Fruit fly (Drosophila melanogaster) whole organism, embryonic: ENCODE results near the gene CG8176.
A peak's percentile ranks its signal among the peaks of the same experiment; 100 is the strongest.

Experiments used
- CG10654 ChIP-seq: fragments of 200-800 bp; sonication (Bioruptor generic); optimal IDR thresholded peaks from 2 replicates; lab custom pipeline; 2016; ENCODE audit warnings: missing biosample characterization, missing genetic modification characterization
- CG13624 ChIP-seq: fragments of 200-800 bp; sonication (Bioruptor generic); optimal IDR thresholded peaks from 2 replicates; lab custom pipeline; 2016; ENCODE audit warnings: missing biosample characterization, missing genetic modification characterization
- CG14667 ChIP-seq: fragments of 200-800 bp; sonication (Bioruptor generic); IDR thresholded peaks from 2 replicates; pipeline ENCODE4 v1.3.6; 2022; ENCODE audit warnings: missing biosample characterization, missing genetic modification characterization
- CG15011 ChIP-seq: fragments of 200-800 bp; sonication (Bioruptor generic); optimal IDR thresholded peaks from 3 replicates; lab custom pipeline; 2018; ENCODE audit warnings: missing biosample characterization, mild to moderate bottlenecking, missing genetic modification characterization
- CG15269 ChIP-seq: fragments of 200-800 bp; sonication (Bioruptor generic); optimal IDR thresholded peaks from 2 replicates; lab custom pipeline; 2018; ENCODE audit warnings: missing biosample characterization, mild to moderate bottlenecking, missing genetic modification characterization, moderate library complexity
- CG1602 ChIP-seq: fragments of 200-800 bp; sonication (Bioruptor generic); optimal IDR thresholded peaks from 3 replicates; lab custom pipeline; 2016; ENCODE audit warnings: missing biosample characterization, missing genetic modification characterization
- CG17328 ChIP-seq: fragments of 200-800 bp; sonication (Bioruptor generic); IDR thresholded peaks from 2 replicates; pipeline ENCODE4 v1.3.6; 2022; ENCODE audit warnings: missing biosample characterization, missing genetic modification characterization
- CG17568 ChIP-seq: fragments of 200-800 bp; sonication (Bioruptor generic); optimal IDR thresholded peaks from 2 replicates; lab custom pipeline; 2018; ENCODE audit warnings: missing biosample characterization, mild to moderate bottlenecking, missing genetic modification characterization, moderate library complexity
- CG3163 ChIP-seq: fragments of 200-800 bp; sonication (Bioruptor generic); optimal IDR thresholded peaks from 3 replicates; lab custom pipeline; 2016; ENCODE audit warnings: missing biosample characterization, missing genetic modification characterization
- CG32532 ChIP-seq: fragments of 200-800 bp; sonication (Bioruptor generic); IDR thresholded peaks from 2 replicates; pipeline ENCODE4 v1.3.6; 2022; ENCODE audit warnings: missing biosample characterization, missing genetic modification characterization
- CG3838 ChIP-seq: fragments of 200-800 bp; sonication (Bioruptor generic); optimal IDR thresholded peaks from 3 replicates; lab custom pipeline; 2016; ENCODE audit warnings: missing biosample characterization, missing genetic modification characterization
- CG3995 ChIP-seq: fragments of 200-800 bp; sonication (Bioruptor generic); optimal IDR thresholded peaks from 3 replicates; lab custom pipeline; 2016; ENCODE audit warnings: missing biosample characterization, missing genetic modification characterization
- CG6272 ChIP-seq: fragments of 200-800 bp; sonication (Bioruptor generic); IDR thresholded peaks from 2 replicates; pipeline ENCODE4 v1.3.6; 2022; ENCODE audit warnings: missing biosample characterization, missing genetic modification characterization
- CG6689 ChIP-seq: fragments of 200-800 bp; sonication (Bioruptor generic); IDR thresholded peaks from 2 replicates; pipeline ENCODE4 v1.3.6; 2022; ENCODE audit warnings: missing biosample characterization, missing genetic modification characterization
- CG6791 ChIP-seq: fragments of 200-800 bp; sonication (Bioruptor generic); IDR thresholded peaks from 3 replicates; pipeline ENCODE4 v1.3.6; 2022; ENCODE audit warnings: missing biosample characterization, missing genetic modification characterization; ENCODE audit not compliant: partially characterized antibody
- CG7745 ChIP-seq: fragments of 200-800 bp; sonication (Bioruptor generic); optimal IDR thresholded peaks from 2 replicates; lab custom pipeline; 2018; ENCODE audit warnings: missing biosample characterization, mild to moderate bottlenecking, missing genetic modification characterization, moderate library complexity
- CG7786 ChIP-seq: fragments of 200-800 bp; sonication (Bioruptor generic); optimal IDR thresholded peaks from 2 replicates; lab custom pipeline; 2016; ENCODE audit warnings: missing biosample characterization, missing genetic modification characterization
- CG7839 ChIP-seq: fragments of 200-800 bp; sonication (Bioruptor generic); optimal IDR thresholded peaks from 3 replicates; lab custom pipeline; 2018; ENCODE audit warnings: missing biosample characterization, mild to moderate bottlenecking, missing genetic modification characterization, moderate library complexity
- CG8359 ChIP-seq: fragments of 200-800 bp; sonication (Bioruptor generic); optimal IDR thresholded peaks from 2 replicates; lab custom pipeline; 2017; ENCODE audit warnings: missing biosample characterization, mild to moderate bottlenecking, missing genetic modification characterization, borderline replicate concordance
- CG9437 ChIP-seq: fragments of 200-800 bp; sonication (Bioruptor generic); optimal IDR thresholded peaks from 2 replicates; lab custom pipeline; 2018; ENCODE audit warnings: missing biosample characterization, mild to moderate bottlenecking, missing genetic modification characterization
- Chrac-16 ChIP-seq: fragments of 200-800 bp; sonication (Bioruptor generic); optimal IDR thresholded peaks from 3 replicates; lab custom pipeline; 2016; ENCODE audit warnings: missing biosample characterization, missing genetic modification characterization
- Dfd ChIP-seq, 2 experiments: fragments of >200 bp; optimal IDR thresholded peaks; 2 replicates each; lab custom pipeline; 2017; ENCODE audit warnings: missing biosample characterization in 2 of 2, missing genetic modification characterization in 2 of 2
- Dp ChIP-seq: fragments of 200-800 bp; sonication (Bioruptor generic); optimal IDR thresholded peaks from 2 replicates; lab custom pipeline; 2018; ENCODE audit warnings: missing biosample characterization, mild to moderate bottlenecking, missing genetic modification characterization, moderate library complexity
- Elba2 ChIP-seq: fragments of 200-800 bp; sonication (Bioruptor generic); optimal IDR thresholded peaks from 3 replicates; lab custom pipeline; 2016; ENCODE audit warnings: missing biosample characterization, missing genetic modification characterization
- Ets97D ChIP-seq: fragments of 200-800 bp; sonication (Bioruptor generic); optimal IDR thresholded peaks from 3 replicates; lab custom pipeline; 2016; ENCODE audit warnings: missing biosample characterization, missing genetic modification characterization
- Gsc ChIP-seq: fragments of 200-800 bp; sonication (Bioruptor generic); IDR thresholded peaks from 2 replicates; pipeline ENCODE4 v1.3.6; 2022; ENCODE audit warnings: missing biosample characterization, missing genetic modification characterization
- Gug ChIP-seq: fragments of 200-800 bp; sonication (Bioruptor generic); IDR thresholded peaks from 4 replicates; pipeline ENCODE4 v1.3.6; 2022; ENCODE audit warnings: missing biosample characterization, missing genetic modification characterization
- HmgD ChIP-seq: fragments of 200-800 bp; sonication (Bioruptor generic); optimal IDR thresholded peaks from 3 replicates; lab custom pipeline; 2016; ENCODE audit warnings: missing biosample characterization, missing genetic modification characterization
- Stat92E ChIP-seq, 3 experiments: fragments of >200 bp in 2 of 3; fragments of 200-800 bp in 1 of 3; sonication (Bioruptor generic) in 1 of 3; optimal IDR thresholded peaks; 2 replicates each; lab custom pipeline; 2017 to 2019; ENCODE audit warnings: missing biosample characterization in 3 of 3, missing genetic modification characterization in 3 of 3, mild to moderate bottlenecking in 1 of 3, moderate library complexity in 1 of 3
- TFAM ChIP-seq: fragments of 200-800 bp; sonication (Bioruptor generic); optimal IDR thresholded peaks from 2 replicates; lab custom pipeline; 2017; ENCODE audit warnings: missing biosample characterization, missing genetic modification characterization, inconsistent platforms
- cad ChIP-seq: fragments of >200 bp; optimal IDR thresholded peaks from 2 replicates; lab custom pipeline; 2017; ENCODE audit warnings: missing biosample characterization, missing genetic modification characterization
- cato ChIP-seq: fragments of 200-800 bp; sonication (Bioruptor generic); optimal IDR thresholded peaks from 2 replicates; lab custom pipeline; 2016; ENCODE audit warnings: missing biosample characterization, missing genetic modification characterization, borderline replicate concordance
- dan ChIP-seq: fragments of 200-800 bp; sonication (Bioruptor generic); IDR thresholded peaks from 2 replicates; pipeline ENCODE4 v1.3.6; 2022; ENCODE audit warnings: missing biosample characterization, missing genetic modification characterization
- dysf ChIP-seq: fragments of 200-800 bp; sonication (Bioruptor generic); IDR thresholded peaks from 3 replicates; pipeline ENCODE4 v1.3.6; 2022; ENCODE audit warnings: missing biosample characterization, missing genetic modification characterization
- gfzf ChIP-seq: fragments of 200-800 bp; sonication (Bioruptor generic); optimal IDR thresholded peaks from 2 replicates; lab custom pipeline; 2016; ENCODE audit warnings: missing biosample characterization, mild to moderate bottlenecking, missing genetic modification characterization, moderate library complexity
- grn ChIP-seq: fragments of 200-800 bp; sonication (Bioruptor generic); optimal IDR thresholded peaks from 3 replicates; lab custom pipeline; 2017; ENCODE audit warnings: missing biosample characterization, missing genetic modification characterization
- gsb-n ChIP-seq: fragments of 200-800 bp; sonication (Bioruptor generic); optimal IDR thresholded peaks from 3 replicates; lab custom pipeline; 2018; ENCODE audit warnings: missing biosample characterization, mild to moderate bottlenecking, missing genetic modification characterization
- gt ChIP-seq: fragments of 200-800 bp; sonication (Bioruptor generic); IDR thresholded peaks from 2 replicates; pipeline ENCODE4 v1.3.6; 2022; ENCODE audit warnings: missing biosample characterization, missing genetic modification characterization
- jumu ChIP-seq: fragments of 200-800 bp; sonication (Bioruptor generic); optimal IDR thresholded peaks from 3 replicates; lab custom pipeline; 2016; ENCODE audit warnings: missing biosample characterization, missing genetic modification characterization
- lilli ChIP-seq: fragments of 200-800 bp; sonication (Bioruptor generic); optimal IDR thresholded peaks from 3 replicates; lab custom pipeline; 2016; ENCODE audit warnings: missing biosample characterization, missing genetic modification characterization
- lmd ChIP-seq: fragments of 200-800 bp; sonication (Bioruptor generic); IDR thresholded peaks from 2 replicates; pipeline ENCODE4 v1.3.6; 2022; ENCODE audit warnings: missing biosample characterization, missing genetic modification characterization
- oc ChIP-seq: fragments of 200-800 bp; sonication (Bioruptor generic); optimal IDR thresholded peaks from 2 replicates; lab custom pipeline; 2018; ENCODE audit warnings: missing biosample characterization, mild to moderate bottlenecking, missing genetic modification characterization, moderate library complexity
- pfk ChIP-seq: fragments of 200-800 bp; sonication (Bioruptor generic); optimal IDR thresholded peaks from 2 replicates; lab custom pipeline; 2018; ENCODE audit warnings: missing biosample characterization, mild to moderate bottlenecking, missing genetic modification characterization, moderate library complexity
- pho ChIP-seq: fragments of 200-800 bp; sonication (Bioruptor generic); optimal IDR thresholded peaks from 2 replicates; lab custom pipeline; 2016; ENCODE audit warnings: missing biosample characterization, missing genetic modification characterization
- ro ChIP-seq: fragments of 200-800 bp; sonication (Bioruptor generic); IDR thresholded peaks from 2 replicates; pipeline ENCODE4 v1.3.6; 2022; ENCODE audit warnings: missing biosample characterization, missing genetic modification characterization
- schlank ChIP-seq: fragments of 200-800 bp; sonication (Bioruptor generic); optimal IDR thresholded peaks from 2 replicates; lab custom pipeline; 2018; ENCODE audit warnings: missing biosample characterization, mild to moderate bottlenecking, missing genetic modification characterization
- sim ChIP-seq: fragments of 200-800 bp; sonication (Bioruptor generic); IDR thresholded peaks from 2 replicates; pipeline ENCODE4 v1.3.6; 2022; ENCODE audit warnings: missing biosample characterization, missing genetic modification characterization
- tgo ChIP-seq: fragments of 200-800 bp; sonication (Bioruptor generic); IDR thresholded peaks from 3 replicates; pipeline ENCODE4 v1.3.6; 2022; ENCODE audit warnings: missing biosample characterization, missing genetic modification characterization
- tin ChIP-seq: fragments of 200-800 bp; sonication (Bioruptor generic); optimal IDR thresholded peaks from 3 replicates; lab custom pipeline; 2016; ENCODE audit warnings: missing biosample characterization, missing genetic modification characterization
- vfl ChIP-seq: fragments of 200-800 bp; sonication (Bioruptor generic); optimal IDR thresholded peaks from 2 replicates; lab custom pipeline; 2016; ENCODE audit warnings: missing biosample characterization, missing genetic modification characterization

Gene CG8176

DNA sequence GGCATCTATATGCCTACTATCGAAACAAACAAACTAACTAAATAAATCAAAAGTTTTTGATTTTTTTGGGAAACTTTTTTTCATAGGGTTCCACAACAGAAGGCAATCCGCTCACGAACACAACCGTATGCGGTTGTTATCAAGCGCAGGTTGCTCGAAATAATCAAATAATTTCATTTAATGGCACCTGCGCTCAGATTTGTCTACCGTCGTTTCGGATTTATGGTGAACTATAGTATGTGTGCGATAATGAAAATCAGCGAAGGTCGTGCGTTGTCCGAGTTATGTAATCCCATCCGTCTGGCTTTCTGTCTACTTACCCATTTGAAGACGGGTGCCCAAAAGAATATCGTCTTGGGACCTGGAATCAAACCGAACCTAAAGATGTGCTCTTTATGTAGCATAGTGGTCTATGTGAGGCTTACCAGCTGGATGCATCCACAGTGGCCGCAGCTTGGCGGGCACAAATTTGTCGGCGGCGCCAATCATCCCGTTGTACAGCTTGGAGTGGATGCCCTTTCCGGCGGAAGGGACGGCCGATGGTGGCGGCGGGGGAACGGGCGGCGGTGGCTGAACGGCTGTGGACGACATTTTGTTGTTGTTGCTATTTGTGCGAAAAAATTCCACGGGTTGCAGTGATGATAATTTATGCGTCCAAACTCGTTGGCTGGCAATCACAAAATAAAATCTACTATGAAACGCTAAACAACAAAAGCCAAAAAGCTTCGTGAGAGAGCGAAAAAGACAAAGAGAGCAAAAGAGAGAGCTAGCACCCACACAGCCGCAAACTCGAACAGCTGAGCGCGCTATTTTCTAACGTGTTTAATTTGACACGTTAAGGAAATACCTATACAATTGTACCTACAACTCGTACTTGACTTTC, 57.4 kb downstream of the CG8176 start (continued):
- TF ChIP-seq Dfd (GFP tag; optimal IDR thresholded peaks at IDR 0.05; lab: Kevin White, UChicago) (no peak), vfl (GFP tag; lab: Kevin White, UChicago) (no peak), Ets97D (no peak), CG3163 (GFP tag; lab: Kevin White, UChicago) (no peak), CG6791 (no peak; the same call in 2 of the 3 replicates), CG9437 (GFP tag; lab: Kevin White, UChicago) (no peak), CG7786 (GFP tag; lab: Kevin White, UChicago) (no peak), CG14667 (no peak), Chrac-16 (GFP tag; lab: Kevin White, UChicago) (no peak), CG7839 (tag; lab: Kevin White, UChicago) (no peak), Elba2 (GFP tag; lab: Kevin White, UChicago) (no peak), gfzf (no peak), CG15269 (tag; lab: Kevin White, UChicago) (peak; percentile 14), sim (no peak), gt (no peak), TFAM (GFP tag; lab: Kevin White, UChicago) (no peak), pho (GFP tag; lab: Kevin White, UChicago) (no peak), Gug (GFP tag; lab: Robert Waterston, UW) (no peak), CG13624 (GFP tag; lab: Kevin White, UChicago) (no peak), Dp (GFP tag; lab: Kevin White, UChicago) (no peak), CG15011 (GFP tag; lab: Kevin White, UChicago) (no peak), CG17568 (GFP tag; lab: Kevin White, UChicago) (no peak), Stat92E (GFP tag; optimal IDR thresholded peaks at IDR 0.05; lab: Kevin White, UChicago) (no peak), pfk (GFP tag; lab: Kevin White, UChicago) (no peak), tgo (GFP tag; lab: Robert Waterston, UW) (no peak), tin (no peak), CG6689 (GFP tag; lab: Robert Waterston, UW) (no peak), CG32532 (GFP tag; lab: Robert Waterston, UW) (peak; percentile 38; the same call in 1 of the 2 replicates), jumu (GFP tag; lab: Kevin White, UChicago) (no peak), CG1602 (GFP tag; lab: Kevin White, UChicago) (no peak), dysf (GFP tag; lab: Robert Waterston, UW) (no peak), oc (no peak), dan (GFP tag; lab: Robert Waterston, UW) (no peak), CG8359 (GFP tag; lab: Kevin White, UChicago) (no peak), CG3838 (no peak), CG7745 (tag; lab: Kevin White, UChicago) (no peak), CG10654 (no peak), lilli (GFP tag; lab: Kevin White, UChicago) (no peak), CG17328 (0 out of 2 replicates have a peak, but pooled peaks have one; percentile 23), gsb-n (tag; lab: Kevin White, UChicago) (no peak), cad (no peak), schlank (no peak), CG6272 (GFP tag; lab: Robert Waterston, UW) (no peak), CG3995 (GFP tag; lab: Kevin White, UChicago) (no peak), ro (GFP tag; lab: Robert Waterston, UW) (no peak), grn (GFP tag; lab: Kevin White, UChicago) (peak; percentile 88), Gsc (GFP tag; lab: Robert Waterston, UW) (no peak), HmgD (no peak), lmd (no peak; the same call in 1 of the 2 replicates), cato (GFP tag; lab: Kevin White, UChicago) (no peak)
